Fruit fly (Drosophila melanogaster): ENCODE measurements around the gene CG4325.
A peak's percentile ranks its signal among the peaks of the same experiment; 100 is the strongest.

The CG4325 gene

dm6 chrX:2024819-2025218 is 18.8 kb downstream of the CG4325 start (continued):
- TF ChIP-seq CG6854 (GFP tag; optimal IDR thresholded peaks at IDR 0.05) (no peak), HmgZ (tag; optimal IDR thresholded peaks at IDR 0.05) (no peak), Lpt (GFP tag; optimal IDR thresholded peaks at IDR 0.05) (no peak), fu2 (GFP tag; optimal IDR thresholded peaks at IDR 0.05) (no peak), gt (GFP tag; IDR thresholded peaks at IDR 0.05) (no peak), CG12104 (GFP tag; optimal IDR thresholded peaks at IDR 0.05) (no peak), gsb-n (tag; optimal IDR thresholded peaks at IDR 0.05) (no peak), Ravus (GFP tag; IDR thresholded peaks at IDR 0.05) (no peak), CG31365 (tag; optimal IDR thresholded peaks at IDR 0.05) (no peak), sna (GFP tag; IDR thresholded peaks at IDR 0.05; ENCODE audit: partially characterized antibody) (no peak), CG4707 (GFP tag; optimal IDR thresholded peaks at IDR 0.05) (peak; percentile 25), pita (GFP tag; optimal IDR thresholded peaks at IDR 0.05) (no peak), CG13624 (GFP tag; optimal IDR thresholded peaks at IDR 0.05) (no peak), tin (GFP tag; optimal IDR thresholded peaks at IDR 0.05) (no peak), nau (GFP tag; optimal IDR thresholded peaks at IDR 0.05) (no peak), CG3163 (GFP tag; optimal IDR thresholded peaks at IDR 0.05) (no peak), CG14050 (GFP tag; IDR thresholded peaks at IDR 0.05) (no peak), dmrt99B (tag; optimal IDR thresholded peaks at IDR 0.05) (no peak), chn (GFP tag; optimal IDR thresholded peaks at IDR 0.05) (no peak), lov (optimal IDR thresholded peaks at IDR 0.05) (no peak), lov (GFP tag; IDR thresholded peaks at IDR 0.05) (no peak), hkb (optimal IDR thresholded peaks at IDR 0.05) (no peak), hkb (GFP tag; IDR thresholded peaks at IDR 0.05) (no peak), tx (GFP tag; optimal IDR thresholded peaks at IDR 0.05) (no peak), HLH54F (GFP tag; optimal IDR thresholded peaks at IDR 0.05) (no peak), CG9437 (GFP tag; optimal IDR thresholded peaks at IDR 0.05) (no peak), hbn (GFP tag; IDR thresholded peaks at IDR 0.05; ENCODE audit: partially characterized antibody) (no peak), Sry-β (GFP tag; optimal IDR thresholded peaks at IDR 0.05) (no peak), HHEX (GFP tag; optimal IDR thresholded peaks at IDR 0.05) (peak; percentile 26), CG18476 (GFP tag; optimal IDR thresholded peaks at IDR 0.05) (no peak), Oaz (GFP tag; IDR thresholded peaks at IDR 0.05) (no peak), CG17802 (tag; optimal IDR thresholded peaks at IDR 0.05) (no peak), CG2116 (GFP tag; optimal IDR thresholded peaks at IDR 0.05) (peak; percentile 11), CG17385 (GFP tag; optimal IDR thresholded peaks at IDR 0.05) (peak; percentile 48), Lim3 (GFP tag; IDR thresholded peaks at IDR 0.05) (no peak), CG1832 (GFP tag; optimal IDR thresholded peaks at IDR 0.05) (peak; percentile 30), mam (GFP tag; optimal IDR thresholded peaks at IDR 0.05) (no peak), ham (GFP tag; IDR thresholded peaks at IDR 0.05) (no peak)

- TF ChIP-seq crol (GFP tag; IDR thresholded peaks at IDR 0.05) (peak; percentile 55), CG8281 (tag; optimal IDR thresholded peaks at IDR 0.05) (no peak), CG14710 (tag; optimal IDR thresholded peaks at IDR 0.05) (no peak), HLH4C (GFP tag; IDR thresholded peaks at IDR 0.05; ENCODE audit: partially characterized antibody) (peak; percentile 34; the same call in 1 of the 3 replicates), Doc3 (GFP tag; IDR thresholded peaks at IDR 0.05; ENCODE audit: partially characterized antibody) (no peak), Trl (optimal IDR thresholded peaks at IDR 0.05) (peak in 1 of 2 experiments; percentile 26), Trl (GFP tag; optimal IDR thresholded peaks at IDR 0.05) (no peak)
Observed at dm6 chrX:2013365-2013764, 30.3 kb downstream of the CG4325 start.
